Fruit fly (Drosophila melanogaster): Measurements from ENCODE around the gene CG43841.

- TF ChIP-seq Snoo (tag; optimal IDR thresholded peaks at IDR 0.05) (no peak), CG10348 (GFP tag; IDR thresholded peaks at IDR 0.05) (no peak), CG13204 (GFP tag; optimal IDR thresholded peaks at IDR 0.05) (no peak), Ets98B (GFP tag; IDR thresholded peaks at IDR 0.05) (peak; percentile 33; the same call in 1 of the 2 replicates), EcR (GFP tag; optimal IDR thresholded peaks at IDR 0.05) (no peak), CG17806 (tag; optimal IDR thresholded peaks at IDR 0.05) (no peak), Pif1A (GFP tag; optimal IDR thresholded peaks at IDR 0.05) (no peak), rn (GFP tag; IDR thresholded peaks at IDR 0.05) (no peak), CG14655 (GFP tag; optimal IDR thresholded peaks at IDR 0.05) (no peak), Pif1B (GFP tag; optimal IDR thresholded peaks at IDR 0.05) (no peak)
Observed at dm6 chrX:18406593-18407393, 32.7 kb upstream of the CG43841 start.

Measured in whole organism, pupa.